Worm (Caenorhabditis elegans) whole organism, L1 larva: Measurements from ENCODE around the gene smc-5.
A peak's percentile ranks its signal among the peaks of the same experiment; 100 is the strongest.

ENCODE experiments used
- C04F5.9 ChIP-seq: sonication (generic microtip); optimal IDR thresholded peaks from 2 replicates; lab custom pipeline; 2016; ENCODE audit warnings: missing genetic modification characterization, missing compliant biosample characterization
- F16B12.6 ChIP-seq: fragments of 150-350 bp; optimal IDR thresholded peaks from 2 replicates; lab custom pipeline; 2014; ENCODE audit warnings: missing biosample characterization, missing genetic modification characterization
- Y116A8C.19 ChIP-seq: sonication (generic microtip); optimal IDR thresholded peaks from 2 replicates; lab custom pipeline; 2016; ENCODE audit warnings: missing compliant biosample characterization, missing genetic modification characterization, borderline replicate concordance
- aha-1 ChIP-seq: fragments of 150-350 bp; optimal IDR thresholded peaks from 2 replicates; lab custom pipeline; 2014; ENCODE audit warnings: missing biosample characterization, missing genetic modification characterization
- ama-1 ChIP-seq: fragments of 150-350 bp; optimal IDR thresholded peaks from 2 replicates; lab custom pipeline; 2014
- blmp-1 ChIP-seq: fragments of 150-350 bp; optimal IDR thresholded peaks from 2 replicates; lab custom pipeline; 2014; ENCODE audit warnings: missing biosample characterization, missing genetic modification characterization
- ceh-63 ChIP-seq: fragments of 200-800 bp; sonication (Bioruptor generic); optimal IDR thresholded peaks from 2 replicates; lab custom pipeline; 2018; ENCODE audit warnings: mild to moderate bottlenecking, missing genetic modification characterization, missing compliant biosample characterization
- ceh-8 ChIP-seq: fragments of 200-800 bp; sonication (Bioruptor generic); optimal IDR thresholded peaks from 2 replicates; lab custom pipeline; 2018; ENCODE audit warnings: mild to moderate bottlenecking, missing genetic modification characterization, moderate library complexity, missing compliant biosample characterization
- ceh-88 ChIP-seq: fragments of 200-800 bp; sonication (Bioruptor generic); IDR thresholded peaks from 2 replicates; pipeline ENCODE4 v1.3.6; 2022; ENCODE audit warnings: missing genetic modification characterization, missing compliant biosample characterization
- ceh-90 ChIP-seq: sonication (generic microtip); optimal IDR thresholded peaks from 2 replicates; lab custom pipeline; 2016; ENCODE audit warnings: missing genetic modification characterization, missing compliant biosample characterization
- ces-1 ChIP-seq: fragments of 150-350 bp; optimal IDR thresholded peaks from 2 replicates; lab custom pipeline; 2014; ENCODE audit warnings: missing biosample characterization, missing genetic modification reagents, missing genetic modification characterization
- dpl-1 ChIP-seq, 3 experiments: fragments of 150-350 bp in 2 of 3; sonication (generic microtip) in 1 of 3; optimal IDR thresholded peaks; 2 replicates each; lab custom pipeline; 2014 to 2017; ENCODE audit warnings: missing biosample characterization in 3 of 3, missing genetic modification characterization in 3 of 3, missing genetic modification reagents in 3 of 3
- egl-13 ChIP-seq: sonication (generic microtip); optimal IDR thresholded peaks from 2 replicates; lab custom pipeline; 2016; ENCODE audit warnings: missing genotype, missing genetic modification reagents, missing genetic modification characterization, missing compliant biosample characterization
- egl-27 ChIP-seq, 2 experiments: fragments of 150-350 bp in 1 of 2; sonication (generic microtip); optimal IDR thresholded peaks; 3 replicates each; lab custom pipeline; 2017 to 2018; ENCODE audit warnings: missing biosample characterization in 2 of 2, missing genetic modification characterization in 2 of 2, missing genetic modification reagents in 2 of 2
- elt-2 ChIP-seq: sonication (generic microtip); optimal IDR thresholded peaks from 2 replicates; lab custom pipeline; 2016; ENCODE audit warnings: missing genetic modification characterization, mild to moderate bottlenecking, inconsistent platforms, missing compliant biosample characterization, missing genetic modification reagents
- ets-5 ChIP-seq: fragments of 200-800 bp; sonication (Bioruptor generic); IDR thresholded peaks from 2 replicates; pipeline ENCODE4 v1.3.6; 2022; ENCODE audit warnings: missing genetic modification characterization, missing compliant biosample characterization
- fkh-4 ChIP-seq: sonication (generic microtip); optimal IDR thresholded peaks from 2 replicates; lab custom pipeline; 2016; ENCODE audit warnings: missing compliant biosample characterization, missing genetic modification characterization, borderline replicate concordance
- fos-1 ChIP-seq: fragments of 150-350 bp; optimal IDR thresholded peaks from 2 replicates; lab custom pipeline; 2014; ENCODE audit warnings: missing biosample characterization, missing genetic modification characterization
- grh-1 ChIP-seq: fragments of 200-800 bp; sonication (Bioruptor generic); IDR thresholded peaks from 2 replicates; pipeline ENCODE4 v1.3.6; 2022; ENCODE audit warnings: missing genetic modification reagents, missing genetic modification characterization, missing compliant biosample characterization
- hpl-2 ChIP-seq: fragments of 150-350 bp; optimal IDR thresholded peaks from 2 replicates; lab custom pipeline; 2014; ENCODE audit warnings: missing biosample characterization, missing genetic modification reagents, missing genetic modification characterization
- isw-1 ChIP-seq: fragments of 200-800 bp; sonication (Bioruptor generic); IDR thresholded peaks from 2 replicates; pipeline ENCODE4 v1.3.6; 2022; ENCODE audit warnings: missing genetic modification characterization, missing compliant biosample characterization
- jun-1 ChIP-seq: fragments of 150-350 bp; optimal IDR thresholded peaks from 2 replicates; lab custom pipeline; 2014; ENCODE audit warnings: missing biosample characterization, missing genetic modification reagents, missing genetic modification characterization
- lin-14 ChIP-seq: fragments of 200-800 bp; sonication (Bioruptor generic); optimal IDR thresholded peaks from 2 replicates; lab custom pipeline; 2018; ENCODE audit warnings: mild to moderate bottlenecking, missing genetic modification characterization, moderate library complexity, missing compliant biosample characterization
- lin-35 ChIP-seq, 2 experiments: fragments of 150-350 bp; optimal IDR thresholded peaks; 2 replicates each; lab custom pipeline; 2014; ENCODE audit warnings: missing biosample characterization in 2 of 2, missing genetic modification characterization in 2 of 2, missing genetic modification reagents in 2 of 2
- lir-3 ChIP-seq: sonication (generic microtip); optimal IDR thresholded peaks from 2 replicates; lab custom pipeline; 2016; ENCODE audit warnings: mild to moderate bottlenecking, missing genetic modification characterization, moderate library complexity, missing compliant biosample characterization; ENCODE audit not compliant: poor library complexity
- lsy-2 ChIP-seq, 2 experiments: fragments of 150-350 bp; optimal IDR thresholded peaks; 2 replicates each; lab custom pipeline; 2014; ENCODE audit warnings: missing biosample characterization in 2 of 2, missing genetic modification characterization in 2 of 2
- mef-2 ChIP-seq: fragments of 150-350 bp; optimal IDR thresholded peaks from 2 replicates; lab custom pipeline; 2014; ENCODE audit warnings: missing biosample characterization, missing genetic modification characterization
- mep-1 ChIP-seq: fragments of 150-350 bp; optimal IDR thresholded peaks from 2 replicates; lab custom pipeline; 2014; ENCODE audit warnings: missing biosample characterization, missing genetic modification characterization
- nhr-12 ChIP-seq: sonication (generic microtip); optimal IDR thresholded peaks from 2 replicates; lab custom pipeline; 2017; ENCODE audit warnings: missing biosample characterization, missing genetic modification characterization
- nhr-71 ChIP-seq: sonication (generic microtip); optimal IDR thresholded peaks from 2 replicates; lab custom pipeline; 2016; ENCODE audit warnings: mild to moderate bottlenecking, missing genetic modification characterization, moderate library complexity, missing compliant biosample characterization
- nhr-84 ChIP-seq: sonication (generic microtip); optimal IDR thresholded peaks from 2 replicates; lab custom pipeline; 2017; ENCODE audit warnings: missing biosample characterization, missing genetic modification characterization
- nhr-85 ChIP-seq: sonication (generic microtip); peaks from one replicate; lab custom pipeline; 2016; ENCODE audit warnings: missing genetic modification characterization, inconsistent platforms, missing compliant biosample characterization
- pag-3 ChIP-seq: sonication (generic microtip); optimal IDR thresholded peaks from 2 replicates; lab custom pipeline; 2017; ENCODE audit warnings: missing genetic modification characterization, mild to moderate bottlenecking, missing compliant biosample characterization, antibody characterized with exemption, borderline replicate concordance; ENCODE audit not compliant: insufficient read depth
- pax-3 ChIP-seq: fragments of 200-800 bp; sonication (Bioruptor generic); optimal IDR thresholded peaks from 2 replicates; lab custom pipeline; 2018; ENCODE audit warnings: mild to moderate bottlenecking, missing genetic modification characterization, moderate library complexity, missing compliant biosample characterization
- pqm-1 ChIP-seq: sonication (generic microtip); optimal IDR thresholded peaks from 3 replicates; lab custom pipeline; 2017; ENCODE audit warnings: missing biosample characterization, missing genetic modification characterization
- rnt-1 ChIP-seq: sonication (generic microtip); optimal IDR thresholded peaks from 2 replicates; lab custom pipeline; 2016; ENCODE audit warnings: mild to moderate bottlenecking, missing genetic modification characterization, moderate library complexity, missing compliant biosample characterization
- skn-1 ChIP-seq: fragments of 150-350 bp; optimal IDR thresholded peaks from 2 replicates; lab custom pipeline; 2014; ENCODE audit warnings: missing biosample characterization, missing genetic modification characterization
- sptf-1 ChIP-seq: fragments of 150-350 bp; optimal IDR thresholded peaks from 2 replicates; lab custom pipeline; 2014; ENCODE audit warnings: missing biosample characterization, missing genetic modification characterization
- sup-37 ChIP-seq: fragments of 200-800 bp; sonication (Bioruptor generic); optimal IDR thresholded peaks from 2 replicates; lab custom pipeline; 2018; ENCODE audit warnings: mild to moderate bottlenecking, missing genetic modification characterization, missing compliant biosample characterization
- swsn-7 ChIP-seq: sonication (generic microtip); optimal IDR thresholded peaks from 2 replicates; lab custom pipeline; 2016; ENCODE audit warnings: missing genetic modification characterization, missing compliant biosample characterization
- tbx-2 ChIP-seq: sonication (generic microtip); optimal IDR thresholded peaks from 2 replicates; lab custom pipeline; 2016; ENCODE audit warnings: missing genetic modification characterization, missing compliant biosample characterization
- tlp-1 ChIP-seq: fragments of 150-350 bp; optimal IDR thresholded peaks from 2 replicates; lab custom pipeline; 2014; ENCODE audit warnings: missing biosample characterization, missing genetic modification characterization
- unc-130 ChIP-seq: fragments of 150-350 bp; optimal IDR thresholded peaks from 2 replicates; lab custom pipeline; 2017; ENCODE audit warnings: missing biosample characterization, missing genetic modification characterization, inconsistent platforms
- unc-98 ChIP-seq: fragments of 200-800 bp; sonication (Bioruptor generic); IDR thresholded peaks from 2 replicates; pipeline ENCODE4 v1.3.6; 2022; ENCODE audit warnings: missing genetic modification characterization, missing compliant biosample characterization
- vab-15 ChIP-seq: sonication (generic microtip); optimal IDR thresholded peaks from 2 replicates; lab custom pipeline; 2017; ENCODE audit warnings: missing genotype, mild to moderate bottlenecking, missing genetic modification characterization, missing compliant biosample characterization
- xbp-1 ChIP-seq: sonication (generic microtip); optimal IDR thresholded peaks from 2 replicates; lab custom pipeline; 2016; ENCODE audit warnings: missing genetic modification characterization, missing compliant biosample characterization

The smc-5 gene

ce11 chrII:5081124-5081913 lies 19.4 kb downstream of the smc-5 start, which contains the start of gene dsh-2 (continued):
- no peak for TF ChIP-seq pag-3 (tag; lab: Kevin White, UChicago)
- TF ChIP-seq ceh-90: peak; percentile 10
- no peak for TF ChIP-seq C04F5.9
- TF ChIP-seq lin-35 (GFP tag; optimal IDR thresholded peaks at IDR 0.05; lab: Kevin White, UChicago): peak; percentile 68 to 92
- no peak for TF ChIP-seq fos-1
- no peak for TF ChIP-seq ces-1 (GFP tag; lab: Kevin White, UChicago)
- TF ChIP-seq Y116A8C.19 (tag; lab: Kevin White, UChicago): no peak
- no peak for TF ChIP-seq jun-1
- TF ChIP-seq vab-15: no peak
- TF ChIP-seq swsn-7 (tag; lab: Kevin White, UChicago): peak; percentile 40
- no peak for TF ChIP-seq nhr-84 (tag; lab: Kevin White, UChicago)
- TF ChIP-seq ceh-63 (GFP tag; lab: Kevin White, UChicago): no peak
- TF ChIP-seq pax-3: no peak
- no peak for TF ChIP-seq sup-37 (GFP tag; lab: Kevin White, UChicago)
- TF ChIP-seq unc-130 (tag; lab: Kevin White, UChicago): peak; percentile 46
- TF ChIP-seq blmp-1 (tag; lab: Kevin White, UChicago): peak; percentile 69
- TF ChIP-seq ceh-8: no peak
- peak; percentile 43 for TF ChIP-seq tbx-2 (tag; lab: Kevin White, UChicago)
- TF ChIP-seq mef-2 (tag; lab: Kevin White, UChicago): no peak
- peak; percentile 42 for TF ChIP-seq xbp-1 (tag; lab: Kevin White, UChicago)
- TF ChIP-seq unc-98 (GFP tag; lab: Robert Waterston, UW): no peak
- peak; percentile 17 for TF ChIP-seq lir-3
- TF ChIP-seq ets-5 (GFP tag; lab: Robert Waterston, UW): no peak
- TF ChIP-seq tlp-1 (tag; lab: Kevin White, UChicago): no peak
- peak; percentile 35; the same call in 1 of the 2 replicates for TF ChIP-seq grh-1 (GFP tag; lab: Robert Waterston, UW)
- peak; percentile 62 for TF ChIP-seq nhr-71 (tag; lab: Kevin White, UChicago)
- peak; percentile 45 for TF ChIP-seq rnt-1 (tag; lab: Kevin White, UChicago)
- TF ChIP-seq mep-1 (tag; lab: Kevin White, UChicago): peak; percentile 91
- peak; percentile 64 for TF ChIP-seq lin-14
- no peak for TF ChIP-seq sptf-1 (tag; lab: Kevin White, UChicago)
- TF ChIP-seq nhr-12: no peak
- TF ChIP-seq nhr-85 (tag; lab: Kevin White, UChicago): peak; percentile 91
- TF ChIP-seq ceh-88 (GFP tag; lab: Robert Waterston, UW): no peak
- TF ChIP-seq ama-1: no peak
- TF ChIP-seq aha-1 (tag; lab: Kevin White, UChicago): no peak
- TF ChIP-seq isw-1: no peak
- peak; percentile 9 for TF ChIP-seq skn-1 (tag; lab: Kevin White, UChicago)
- TF ChIP-seq elt-2 (tag; lab: Kevin White, UChicago): peak; percentile 84
- no peak for TF ChIP-seq hpl-2 (GFP tag; lab: Kevin White, UChicago)
- peak; percentile 69 to 83 (median 81) for TF ChIP-seq dpl-1 (GFP tag; optimal IDR thresholded peaks at IDR 0.05; lab: Kevin White, UChicago)
- no peak for TF ChIP-seq fkh-4
- no peak for TF ChIP-seq pqm-1 (tag; lab: Kevin White, UChicago)
- no peak for TF ChIP-seq egl-13
- peak; percentile 83 for TF ChIP-seq F16B12.6 (tag; lab: Kevin White, UChicago)
- TF ChIP-seq lsy-2 (tag; optimal IDR thresholded peaks at IDR 0.05; lab: Kevin White, UChicago): peak; percentile 72 to 76
- no peak for TF ChIP-seq egl-27 (tag; optimal IDR thresholded peaks at IDR 0.05; lab: Kevin White, UChicago)
